Worm (Caenorhabditis elegans): Measurements from ENCODE around the gene F30B5.11.
A peak's percentile ranks its signal among the peaks of the same experiment; 100 is the strongest.

The F30B5.11 gene

DNA sequence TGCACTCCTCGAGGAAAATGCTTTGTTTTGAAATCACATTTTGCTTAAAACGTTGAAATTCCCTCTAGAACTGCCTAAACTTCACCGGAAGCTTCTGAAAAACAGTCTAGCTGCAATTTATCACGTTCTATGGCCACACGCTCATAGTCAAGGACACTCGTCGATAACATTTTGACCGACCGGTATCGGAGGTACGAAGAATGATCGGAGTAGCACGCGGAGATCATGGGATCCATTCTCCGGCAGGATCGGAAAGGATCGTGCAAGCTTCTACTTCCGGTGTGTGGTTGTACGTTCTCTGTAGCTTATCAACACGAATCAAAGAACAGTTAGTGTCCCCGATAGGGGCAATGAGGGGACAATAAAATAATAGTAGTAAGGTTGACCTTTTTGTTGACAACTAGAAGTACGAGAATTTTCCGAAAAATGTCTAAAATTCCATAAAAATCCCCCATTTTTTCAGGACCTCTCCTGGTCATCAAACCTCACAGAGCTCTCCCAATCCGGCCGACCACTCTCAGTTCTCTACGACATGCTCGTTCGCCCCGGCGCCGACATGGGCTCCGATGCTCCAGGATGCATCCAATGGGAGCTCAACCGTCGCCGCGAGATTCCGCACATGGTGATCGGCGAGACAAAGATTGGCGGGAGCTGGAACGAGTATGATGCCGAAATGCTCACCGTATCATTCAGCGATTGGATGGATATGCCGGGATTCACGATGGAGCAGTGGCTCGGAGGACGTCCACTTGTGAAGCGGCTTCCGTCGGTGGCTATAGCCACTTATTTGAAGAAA is 3.6 kb downstream of the F30B5.11 start:
- TF ChIP-seq lin-11 (tag; optimal IDR thresholded peaks at IDR 0.05) = no peak

DNA sequence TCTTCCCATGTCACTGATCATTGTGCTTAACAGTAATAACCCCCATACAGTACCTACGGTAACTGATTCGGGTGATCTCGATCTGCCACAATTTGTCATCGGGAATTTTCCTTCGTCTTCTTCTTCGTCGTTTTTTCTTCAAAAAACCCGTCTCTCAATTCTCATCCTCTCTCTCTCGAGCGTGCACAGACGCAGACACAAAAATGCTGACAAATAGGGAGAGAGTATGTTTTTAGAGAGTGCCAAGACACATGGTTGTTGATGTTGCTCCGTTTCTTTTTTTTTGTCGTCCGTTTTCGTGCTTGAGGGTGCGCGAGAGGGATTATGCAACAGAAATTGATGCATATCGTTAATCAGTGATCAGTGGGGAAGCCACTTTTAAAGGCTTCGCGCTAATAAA is 4.5 kb downstream of the F30B5.11 start:
- TF ChIP-seq nfya-1 (tag; optimal IDR thresholded peaks at IDR 0.05) (peak; percentile 59), madf-2 (tag; optimal IDR thresholded peaks at IDR 0.05) (no peak), tbx-2 (tag; optimal IDR thresholded peaks at IDR 0.05) (peak; percentile 35), C38D4.7 (GFP tag; optimal IDR thresholded peaks at IDR 0.05) (no peak), unc-42 (tag; optimal IDR thresholded peaks at IDR 0.05) (peak; percentile 35), pqm-1 (tag; optimal IDR thresholded peaks at IDR 0.05) (no peak), ceh-18 (tag; optimal IDR thresholded peaks at IDR 0.05) (peak; percentile 22), ceh-19 (GFP tag; optimal IDR thresholded peaks at IDR 0.05) (no peak), dve-1 (tag; optimal IDR thresholded peaks at IDR 0.05) (peak; percentile 63), hlh-15 (tag; optimal IDR thresholded peaks at IDR 0.05) (no peak), ceh-2 (tag; optimal IDR thresholded peaks at IDR 0.05) (no peak), hlh-30 (tag; optimal IDR thresholded peaks at IDR 0.05; ENCODE audit: insufficient read depth) (no peak), ceh-22 (tag; optimal IDR thresholded peaks at IDR 0.05) (no peak)

ce11 chrIV:4212733-4213132 is 7.2 kb downstream of the F30B5.11 start:
- peak; percentile 59 for TF ChIP-seq elt-2 (tag; optimal IDR thresholded peaks at IDR 0.05)
- no peak for TF ChIP-seq nhr-11 (tag; optimal IDR thresholded peaks at IDR 0.05)

- TF ChIP-seq C38D4.7 (GFP tag; optimal IDR thresholded peaks at IDR 0.05) (no peak), unc-42 (tag; optimal IDR thresholded peaks at IDR 0.05) (peak; percentile 11), rnt-1 (tag; optimal IDR thresholded peaks at IDR 0.05) (no peak), hlh-15 (tag; optimal IDR thresholded peaks at IDR 0.05) (no peak), ceh-48 (tag; optimal IDR thresholded peaks at IDR 0.05) (no peak), C08G9.2 (tag; optimal IDR thresholded peaks at IDR 0.05) (no peak)
These were observed 9.0 kb downstream of the F30B5.11 start for ce11 chrIV:4210868-4211267.

ce11 chrIV:4209084-4209483 is 10.8 kb downstream of the F30B5.11 start:
- no peak for TF ChIP-seq odd-2 (tag; optimal IDR thresholded peaks at IDR 0.05)
- TF ChIP-seq ceh-9 (tag; optimal IDR thresholded peaks at IDR 0.05) = no peak
- no peak for TF ChIP-seq nhr-11 (tag; optimal IDR thresholded peaks at IDR 0.05)
- no peak for TF ChIP-seq eyg-1 (tag; optimal IDR thresholded peaks at IDR 0.05)
- TF ChIP-seq npax-4 (tag; optimal IDR thresholded peaks at IDR 0.05) = no peak
- no peak for TF ChIP-seq F13H6.1 (tag; optimal IDR thresholded peaks at IDR 0.05)
- no peak for TF ChIP-seq nhr-232 (tag; optimal IDR thresholded peaks at IDR 0.05)
- TF ChIP-seq lin-11 (tag; optimal IDR thresholded peaks at IDR 0.05) = no peak
- no peak for TF ChIP-seq unc-86 (tag; optimal IDR thresholded peaks at IDR 0.05)
- no peak for TF ChIP-seq ceh-24 (tag; optimal IDR thresholded peaks at IDR 0.05)
- TF ChIP-seq Y22D7AL.16 (tag; optimal IDR thresholded peaks at IDR 0.05) = no peak
- TF ChIP-seq syd-9 (tag; optimal IDR thresholded peaks at IDR 0.05) = no peak
- TF ChIP-seq dve-1 (tag; optimal IDR thresholded peaks at IDR 0.05) = no peak
- no peak for TF ChIP-seq sdc-2 (tag; optimal IDR thresholded peaks at IDR 0.05)
- TF ChIP-seq tbx-2 (tag; optimal IDR thresholded peaks at IDR 0.05) = no peak
- no peak for TF ChIP-seq ceh-48 (tag; optimal IDR thresholded peaks at IDR 0.05)
- TF ChIP-seq ceh-6 (GFP tag; optimal IDR thresholded peaks at IDR 0.05) = no peak
- TF ChIP-seq elt-2 (tag; optimal IDR thresholded peaks at IDR 0.05) = no peak

- TF ChIP-seq pros-1 (tag; optimal IDR thresholded peaks at IDR 0.05) (no peak), unc-55 (GFP tag; optimal IDR thresholded peaks at IDR 0.05) (no peak), lin-11 (tag; optimal IDR thresholded peaks at IDR 0.05) (no peak), pqm-1 (tag; optimal IDR thresholded peaks at IDR 0.05) (no peak), gmeb-2 (tag; optimal IDR thresholded peaks at IDR 0.05) (no peak), ceh-6 (GFP tag; optimal IDR thresholded peaks at IDR 0.05) (no peak)
These were observed 12.8 kb downstream of the F30B5.11 start, which contains the start of gene osgn-1 for ce11 chrIV:4207088-4207487. Gene osgn-1 (plus strand): TSS chrIV:4207388.

Measured in whole organism, late embryonic.